Worm (Caenorhabditis elegans) whole organism, mixed stage, embryonic: ENCODE data around the gene F23D12.3.
A peak's percentile ranks its signal among the peaks of the same experiment; 100 is the strongest.

Experiments
- M03D4.4 ChIP-seq: sonication (generic microtip); optimal IDR thresholded peaks from 2 replicates; lab custom pipeline; 2017; ENCODE audit warnings: mild to moderate bottlenecking, missing genetic modification characterization, missing compliant biosample characterization
- bed-3 ChIP-seq: fragments of 200-800 bp; sonication (Bioruptor generic); optimal IDR thresholded peaks from 3 replicates; lab custom pipeline; 2018; ENCODE audit warnings: mild to moderate bottlenecking, missing genetic modification characterization, moderate library complexity, missing compliant biosample characterization
- blmp-1 ChIP-seq: fragments of 150-350 bp; optimal IDR thresholded peaks from 2 replicates; lab custom pipeline; 2014; ENCODE audit warnings: missing biosample characterization, missing genetic modification characterization
- ceh-39 ChIP-seq: fragments of 150-350 bp; optimal IDR thresholded peaks from 2 replicates; lab custom pipeline; 2014; ENCODE audit warnings: missing biosample characterization, missing genetic modification characterization
- ceh-43 ChIP-seq: fragments of 200-800 bp; sonication (Bioruptor generic); optimal IDR thresholded peaks from 2 replicates; lab custom pipeline; 2018; ENCODE audit warnings: mild to moderate bottlenecking, missing genetic modification characterization, moderate library complexity, missing compliant biosample characterization
- ceh-83 ChIP-seq: fragments of 200-800 bp; sonication (Bioruptor generic); optimal IDR thresholded peaks from 2 replicates; lab custom pipeline; 2018; ENCODE audit warnings: mild to moderate bottlenecking, missing genetic modification characterization, missing compliant biosample characterization
- ces-1 ChIP-seq: fragments of 150-350 bp; optimal IDR thresholded peaks from 2 replicates; lab custom pipeline; 2014; ENCODE audit warnings: missing biosample characterization, missing genetic modification reagents, missing genetic modification characterization
- cnd-1 ChIP-seq: fragments of 200-800 bp; sonication (Bioruptor generic); optimal IDR thresholded peaks from 2 replicates; lab custom pipeline; 2018; ENCODE audit warnings: mild to moderate bottlenecking, missing genetic modification characterization, missing compliant biosample characterization
- drap-1 ChIP-seq: fragments of 200-800 bp; sonication (Bioruptor generic); optimal IDR thresholded peaks from 3 replicates; lab custom pipeline; 2018; ENCODE audit warnings: mild to moderate bottlenecking, missing genetic modification characterization, missing compliant biosample characterization
- elt-1 ChIP-seq: sonication (generic microtip); optimal IDR thresholded peaks from 2 replicates; lab custom pipeline; 2017; ENCODE audit warnings: missing genetic modification characterization, mild to moderate bottlenecking, missing compliant biosample characterization, antibody characterized with exemption, moderate library complexity, borderline replicate concordance; ENCODE audit not compliant: insufficient read depth
- elt-3 ChIP-seq: fragments of 150-350 bp; optimal IDR thresholded peaks from 2 replicates; lab custom pipeline; 2014; ENCODE audit warnings: missing biosample characterization, missing genetic modification characterization
- flh-1 ChIP-seq: fragments of 200-800 bp; sonication (Bioruptor generic); optimal IDR thresholded peaks from 2 replicates; lab custom pipeline; 2018; ENCODE audit warnings: mild to moderate bottlenecking, missing genetic modification characterization, moderate library complexity, missing compliant biosample characterization
- ham-2 ChIP-seq: fragments of 200-800 bp; sonication (Bioruptor generic); optimal IDR thresholded peaks from 2 replicates; lab custom pipeline; 2018; ENCODE audit warnings: mild to moderate bottlenecking, missing genetic modification characterization, missing compliant biosample characterization
- hlh-1 ChIP-seq: fragments of 150-350 bp; optimal IDR thresholded peaks from 2 replicates; lab custom pipeline; 2014; ENCODE audit warnings: missing biosample characterization, missing genetic modification reagents, missing genetic modification characterization
- lin-13 ChIP-seq: fragments of 150-350 bp; optimal IDR thresholded peaks from 2 replicates; lab custom pipeline; 2014; ENCODE audit warnings: missing biosample characterization, missing genetic modification characterization
- lin-32 ChIP-seq: fragments of 200-800 bp; sonication (Bioruptor generic); optimal IDR thresholded peaks from 2 replicates; lab custom pipeline; 2018; ENCODE audit warnings: mild to moderate bottlenecking, missing genetic modification characterization, missing compliant biosample characterization
- lsy-2 ChIP-seq: fragments of 150-350 bp; optimal IDR thresholded peaks from 2 replicates; lab custom pipeline; 2014; ENCODE audit warnings: missing biosample characterization, missing genetic modification characterization
- mab-5 ChIP-seq: fragments of 150-350 bp; optimal IDR thresholded peaks from 2 replicates; lab custom pipeline; 2014; ENCODE audit warnings: missing biosample characterization, missing genetic modification characterization
- mep-1 ChIP-seq: fragments of 150-350 bp; optimal IDR thresholded peaks from 2 replicates; lab custom pipeline; 2017; ENCODE audit warnings: missing biosample characterization, missing genetic modification reagents, missing genetic modification characterization, inconsistent platforms
- mls-2 ChIP-seq: sonication (generic microtip); optimal IDR thresholded peaks from 2 replicates; lab custom pipeline; 2016; ENCODE audit warnings: mild to moderate bottlenecking, missing genetic modification characterization, moderate library complexity, missing compliant biosample characterization
- nhr-12 ChIP-seq: fragments of 150-350 bp; optimal IDR thresholded peaks from 2 replicates; lab custom pipeline; 2014; ENCODE audit warnings: missing biosample characterization, missing genetic modification characterization
- nhr-2 ChIP-seq: fragments of 150-350 bp; optimal IDR thresholded peaks from 2 replicates; lab custom pipeline; 2014; ENCODE audit warnings: missing biosample characterization, missing genetic modification characterization
- nhr-237 ChIP-seq: fragments of 150-350 bp; optimal IDR thresholded peaks from 2 replicates; lab custom pipeline; 2014; ENCODE audit warnings: missing biosample characterization, missing genetic modification characterization
- nhr-28 ChIP-seq: fragments of 150-350 bp; optimal IDR thresholded peaks from 2 replicates; lab custom pipeline; 2014; ENCODE audit warnings: missing biosample characterization, missing genetic modification characterization
- nhr-76 ChIP-seq: sonication (generic microtip); optimal IDR thresholded peaks from 2 replicates; lab custom pipeline; 2017; ENCODE audit warnings: missing biosample characterization, missing genetic modification characterization
- pha-4 ChIP-seq: fragments of 150-350 bp; optimal IDR thresholded peaks from 2 replicates; lab custom pipeline; 2018; ENCODE audit warnings: missing biosample characterization, missing genetic modification reagents, missing genetic modification characterization
- sem-2 ChIP-seq: fragments of 200-800 bp; sonication (Bioruptor generic); optimal IDR thresholded peaks from 2 replicates; lab custom pipeline; 2018; ENCODE audit warnings: mild to moderate bottlenecking, missing genetic modification characterization, missing compliant biosample characterization
- snpc-4 ChIP-seq: fragments of 150-350 bp; optimal IDR thresholded peaks from 2 replicates; lab custom pipeline; 2014; ENCODE audit warnings: missing biosample characterization, missing genetic modification characterization
- sptf-1 ChIP-seq: sonication (generic microtip); optimal IDR thresholded peaks from 2 replicates; lab custom pipeline; 2017; ENCODE audit warnings: mild to moderate bottlenecking, missing genetic modification characterization, moderate library complexity, missing compliant biosample characterization
- tbx-8 ChIP-seq: fragments of 200-800 bp; sonication (Bioruptor generic); optimal IDR thresholded peaks from 2 replicates; lab custom pipeline; 2018; ENCODE audit warnings: mild to moderate bottlenecking, missing genetic modification characterization, moderate library complexity, missing compliant biosample characterization
- unc-120 ChIP-seq: sonication (generic microtip); optimal IDR thresholded peaks from 2 replicates; lab custom pipeline; 2017; ENCODE audit warnings: missing genetic modification characterization, missing compliant biosample characterization; ENCODE audit not compliant: poor library complexity, severe bottlenecking
- unc-39 ChIP-seq: fragments of 150-350 bp; optimal IDR thresholded peaks from 2 replicates; lab custom pipeline; 2014; ENCODE audit warnings: missing biosample characterization, missing genetic modification characterization
- unc-62 ChIP-seq: fragments of 150-350 bp; optimal IDR thresholded peaks from 2 replicates; lab custom pipeline; 2014; ENCODE audit warnings: missing biosample characterization, missing genetic modification reagents, missing genetic modification characterization
- zip-8 ChIP-seq: fragments of 150-350 bp; optimal IDR thresholded peaks from 2 replicates; lab custom pipeline; 2014; ENCODE audit warnings: missing biosample characterization, missing genetic modification characterization
- ztf-11 ChIP-seq: fragments of 150-350 bp; optimal IDR thresholded peaks from 2 replicates; lab custom pipeline; 2014; ENCODE audit warnings: missing biosample characterization, missing genetic modification characterization

Gene F23D12.3

DNA sequence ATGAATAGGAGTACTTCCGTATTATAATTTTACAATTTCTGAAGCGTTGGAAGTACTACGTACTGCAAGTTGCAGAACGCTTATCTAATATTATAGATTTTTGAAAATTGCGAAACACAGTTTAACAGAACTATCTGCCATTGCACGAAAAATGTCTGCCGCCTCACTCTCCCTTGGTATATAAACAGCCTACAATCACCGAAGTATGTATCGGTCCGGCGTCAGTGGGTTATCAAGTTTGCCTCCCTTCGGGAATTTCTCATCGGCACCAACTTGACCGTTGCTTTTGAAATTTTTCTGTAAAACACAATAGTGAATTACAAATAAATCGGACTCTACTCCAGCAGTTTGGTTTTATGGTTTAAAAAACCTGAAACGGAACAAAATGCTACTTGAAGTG is 34.9 kb downstream of the F23D12.3 start:
- TF ChIP-seq M03D4.4 (tag; lab: Kevin White, UChicago) (no peak), hlh-1 (tag; lab: Kevin White, UChicago) (no peak), snpc-4 (tag; lab: Kevin White, UChicago) (no peak), bed-3 (no peak), unc-39 (no peak), drap-1 (no peak), nhr-2 (no peak), sem-2 (GFP tag; lab: Kevin White, UChicago) (no peak), ceh-43 (GFP tag; lab: Kevin White, UChicago) (no peak), ces-1 (GFP tag; lab: Kevin White, UChicago) (no peak), ham-2 (no peak)

DNA sequence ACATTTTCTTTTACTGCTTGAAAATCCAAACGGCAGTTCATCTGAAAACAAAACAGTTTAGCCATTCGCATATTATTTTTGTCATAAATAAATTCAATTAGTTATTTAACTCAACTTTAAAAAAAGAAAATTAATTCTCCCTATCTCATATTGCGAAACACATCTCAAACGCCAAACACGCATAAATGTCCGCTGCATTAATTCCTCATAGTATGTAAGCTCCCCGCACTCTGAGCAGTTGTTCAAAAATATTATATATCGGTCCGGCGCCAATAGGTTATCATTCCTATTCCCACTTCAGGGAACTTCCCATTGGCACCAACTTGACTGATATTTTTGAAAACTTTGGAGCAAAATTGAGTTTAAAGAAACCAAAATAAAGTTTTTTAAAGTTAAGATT is 35.8 kb downstream of the F23D12.3 start:
- no peak for TF ChIP-seq mep-1
- no peak for TF ChIP-seq pha-4
- TF ChIP-seq nhr-76 (tag; lab: Kevin White, UChicago): no peak
- TF ChIP-seq tbx-8 (GFP tag; lab: Kevin White, UChicago): no peak
- no peak for TF ChIP-seq cnd-1 (tag; lab: Kevin White, UChicago)
- TF ChIP-seq blmp-1 (tag; lab: Kevin White, UChicago): no peak
- no peak for TF ChIP-seq lin-13 (tag; lab: Kevin White, UChicago)
- TF ChIP-seq elt-3 (tag; lab: Kevin White, UChicago): no peak
- TF ChIP-seq zip-8: no peak
- no peak for TF ChIP-seq flh-1
- TF ChIP-seq, all 35 proteins: peak for 0

DNA sequence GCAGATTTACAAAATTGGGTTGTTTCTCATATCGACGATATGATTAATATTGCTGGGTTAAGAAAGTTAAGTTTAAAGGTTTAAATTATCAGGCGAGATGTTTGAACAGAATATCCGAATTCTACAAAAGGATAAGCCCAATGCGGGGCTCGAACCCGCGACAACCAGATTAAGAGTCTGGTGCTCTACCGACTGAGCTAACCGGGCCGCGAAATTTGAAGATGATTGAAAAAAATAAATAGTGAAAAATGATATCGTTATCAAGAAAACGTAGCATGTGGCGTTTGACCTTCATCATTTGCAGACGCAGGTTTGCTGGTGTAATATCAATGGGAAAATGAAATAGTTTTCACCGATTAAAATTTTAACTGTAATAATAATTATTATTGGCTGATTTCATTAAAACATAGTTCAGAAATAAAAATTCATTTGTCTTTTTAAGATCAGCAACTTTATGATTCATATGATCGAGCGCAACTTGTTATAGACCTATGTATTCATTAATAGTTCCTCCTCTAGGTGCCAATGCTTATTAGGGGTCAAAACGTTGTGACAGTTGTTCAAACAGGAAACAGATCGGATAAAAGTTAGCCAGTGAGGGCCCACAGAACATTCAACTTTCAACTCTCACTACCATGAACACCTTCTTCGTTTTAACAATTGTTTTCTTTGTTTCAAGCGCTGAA is 36.5 kb downstream of the F23D12.3 start, which contains the start of gene M163.11:
Gene M163.11 (plus strand): TSS at position 636 of the 686 bp plus-strand sequence.
- TF ChIP-seq unc-120 (tag; lab: Kevin White, UChicago): peak; percentile 55
- TF ChIP-seq pha-4: no peak
- TF ChIP-seq, all 35 proteins: peak for 1

DNA sequence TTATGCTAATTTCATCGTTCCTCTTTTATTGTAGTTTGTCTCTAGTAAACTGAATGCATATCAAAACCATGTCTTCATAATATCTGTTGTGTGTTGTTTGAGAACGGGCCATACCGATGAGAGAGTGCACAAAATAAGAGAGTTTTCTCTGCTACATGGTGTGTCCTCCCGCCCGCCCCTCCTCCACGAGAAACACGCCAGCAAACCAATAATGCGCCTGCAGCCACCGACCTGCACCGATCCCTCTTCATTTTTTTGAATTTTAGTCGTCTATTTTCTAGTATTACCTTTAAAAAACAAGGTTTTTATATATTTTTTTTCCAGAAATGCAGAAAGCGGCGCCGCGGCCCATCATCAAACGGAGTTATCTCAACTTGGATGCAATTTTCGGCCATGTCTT is 37.8 kb downstream of the F23D12.3 start, which contains the start of gene gfi-3:
Gene gfi-3 (plus strand): TSS at position 325 of the 400 bp plus-strand sequence.
- TF ChIP-seq M03D4.4 (tag; lab: Kevin White, UChicago) (peak; percentile 75), mep-1 (peak; percentile 34), unc-62 (GFP tag; lab: Kevin White, UChicago) (peak; percentile 8), lin-32 (GFP tag; lab: Kevin White, UChicago) (no peak), ceh-83 (no peak), nhr-237 (no peak), sptf-1 (tag; lab: Kevin White, UChicago) (peak; percentile 80), pha-4 (peak; percentile 30), bed-3 (no peak), ces-1 (GFP tag; lab: Kevin White, UChicago) (peak; percentile 18), unc-120 (tag; lab: Kevin White, UChicago) (peak; percentile 41), flh-1 (no peak), unc-39 (no peak), tbx-8 (GFP tag; lab: Kevin White, UChicago) (no peak), drap-1 (peak; percentile 55), elt-3 (tag; lab: Kevin White, UChicago) (no peak), snpc-4 (tag; lab: Kevin White, UChicago) (no peak), nhr-28 (tag; lab: Kevin White, UChicago) (no peak), cnd-1 (tag; lab: Kevin White, UChicago) (peak; percentile 7), ceh-43 (GFP tag; lab: Kevin White, UChicago) (no peak), nhr-76 (tag; lab: Kevin White, UChicago) (no peak), nhr-12 (no peak), lsy-2 (peak; percentile 59), mab-5 (tag; lab: Kevin White, UChicago) (no peak), lin-13 (tag; lab: Kevin White, UChicago) (peak; percentile 82), zip-8 (no peak), elt-1 (no peak), nhr-2 (no peak), ztf-11 (tag; lab: Kevin White, UChicago) (no peak), mls-2 (tag; lab: Kevin White, UChicago) (peak; percentile 5), sem-2 (GFP tag; lab: Kevin White, UChicago) (no peak), ceh-39 (tag; lab: Kevin White, UChicago) (no peak), blmp-1 (tag; lab: Kevin White, UChicago) (no peak), ham-2 (peak; percentile 57), hlh-1 (tag; lab: Kevin White, UChicago) (peak; percentile 37)
